Worm (Caenorhabditis elegans): Measurements from ENCODE around the gene C54D2.6.

DNA sequence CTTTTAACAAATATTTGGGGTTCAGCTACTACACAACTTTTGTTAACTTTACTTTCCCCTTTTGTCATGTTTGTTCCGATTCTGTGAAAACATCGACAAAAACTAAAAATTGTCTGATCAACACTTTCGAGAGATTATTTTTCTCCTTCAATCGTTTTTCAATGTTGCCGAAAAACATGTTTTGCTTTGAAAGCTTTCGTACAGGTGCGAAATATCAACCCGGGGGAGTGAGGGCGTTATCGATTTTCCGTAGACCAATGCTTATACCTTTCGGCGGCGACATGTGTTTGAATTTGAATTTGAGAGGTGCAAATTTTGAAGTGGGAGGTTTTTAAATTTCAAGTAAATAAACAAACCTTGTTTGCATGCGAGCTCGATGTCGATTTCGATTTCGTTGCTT lies 38.9 kb downstream of the C54D2.6 start:
- no peak for TF ChIP-seq W03F9.2 (tag; optimal IDR thresholded peaks at IDR 0.05)
- no peak for TF ChIP-seq him-1 (tag; optimal IDR thresholded peaks at IDR 0.05)
